Fruit fly (Drosophila melanogaster) whole organism, embryonic: ENCODE results near the gene Cyp12a5.

ENCODE experiments used
- CG6272 ChIP-seq: fragments of 200-800 bp; sonication (Bioruptor generic); IDR thresholded peaks from 2 replicates; pipeline ENCODE4 v1.3.6; 2022; ENCODE audit warnings: missing biosample characterization, missing genetic modification characterization
- Lhr ChIP-seq: fragments of 200-800 bp; sonication (Bioruptor generic); optimal IDR thresholded peaks from 3 replicates; lab custom pipeline; 2017; ENCODE audit warnings: mild to moderate bottlenecking, missing biosample characterization, missing genetic modification reagents, missing genetic modification characterization
- maf-S ChIP-seq: fragments of 200-800 bp; sonication (Bioruptor generic); optimal IDR thresholded peaks from 2 replicates; lab custom pipeline; 2016; ENCODE audit warnings: missing biosample characterization, missing genetic modification characterization
- stc ChIP-seq: fragments of 200-800 bp; sonication (Bioruptor generic); IDR thresholded peaks from 2 replicates; pipeline ENCODE4 v1.3.6; 2022; ENCODE audit warnings: missing biosample characterization, missing genetic modification characterization

DNA sequence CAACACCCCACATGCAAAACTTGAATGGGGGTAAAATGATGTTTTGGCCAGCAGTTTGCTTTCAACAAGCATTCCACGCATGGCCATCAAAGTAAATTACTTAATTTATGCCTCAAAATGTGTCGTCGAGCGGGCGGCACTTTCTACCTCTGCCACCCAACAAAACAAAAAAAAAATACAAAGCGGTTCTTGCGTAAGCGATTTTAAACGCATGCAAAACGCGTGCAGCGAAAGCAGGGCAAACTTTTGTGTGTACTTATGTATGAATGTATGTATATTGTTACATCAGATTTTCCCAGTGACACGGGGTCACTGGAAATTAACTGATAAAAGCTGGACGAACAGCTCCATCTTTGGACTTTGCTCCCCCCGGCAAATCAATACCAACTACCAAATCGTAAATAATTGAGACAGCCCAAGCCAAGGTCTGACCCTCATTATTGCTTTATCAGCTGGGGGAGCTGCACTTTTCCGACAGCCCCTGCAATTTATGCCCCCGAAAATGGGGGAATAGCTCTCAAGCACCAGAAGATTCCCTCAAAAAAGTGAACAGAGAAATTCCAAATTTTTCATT, 31.1 kb upstream of the Cyp12a5 start:
- TF ChIP-seq maf-S (GFP tag; lab: Kevin White, UChicago), result no peak
- no peak for TF ChIP-seq stc (GFP tag; lab: Robert Waterston, UW)
- no peak for TF ChIP-seq Lhr (GFP tag; lab: Kevin White, UChicago)
- TF ChIP-seq CG6272 (GFP tag; lab: Robert Waterston, UW), result no peak
